Fruit fly (Drosophila melanogaster) Kc167 (cell line): ENCODE measurements around the gene CG13409.

ENCODE experiments used
- Myc ChIP-seq: fragments of >200 bp; optimal IDR thresholded peaks from 2 replicates; lab custom pipeline; 2017; ENCODE audit warnings: missing external identifiers
- Sin3A ChIP-seq: fragments of >200 bp; optimal IDR thresholded peaks from 2 replicates; lab custom pipeline; 2018; ENCODE audit warnings: missing external identifiers
- h ChIP-seq: fragments of >200 bp; optimal IDR thresholded peaks from 3 replicates; lab custom pipeline; 2018; ENCODE audit warnings: missing external identifiers
- ttk ChIP-seq: sonication (Bioruptor generic); optimal IDR thresholded peaks from 2 replicates; lab custom pipeline; 2017; ENCODE audit warnings: missing external identifiers

- TF ChIP-seq h (no peak), Sin3A (no peak), ttk (lab: Kevin White, UChicago) (no peak), Myc (lab: Kevin White, UChicago) (no peak)
These were observed 7.8 kb upstream of the CG13409 start for dm6 chr3R:22039480-22039879.
